Worm (Caenorhabditis elegans): ENCODE data around the gene idpp-5.

Gene idpp-5

ce11 chrX:3830872-3831271 lies 38.3 kb upstream of the idpp-5 start:
- no peak for TF ChIP-seq nhr-28 (tag; optimal IDR thresholded peaks at IDR 0.05)
- TF ChIP-seq ceh-43 (GFP tag; optimal IDR thresholded peaks at IDR 0.05) = no peak

- no peak for TF ChIP-seq M03D4.4 (tag; optimal IDR thresholded peaks at IDR 0.05)
- TF ChIP-seq sptf-1 (tag; optimal IDR thresholded peaks at IDR 0.05) = no peak
- TF ChIP-seq zip-8 (tag; optimal IDR thresholded peaks at IDR 0.05) = no peak
- no peak for TF ChIP-seq ceh-39 (tag; optimal IDR thresholded peaks at IDR 0.05)
- no peak for TF ChIP-seq elt-1 (tag; optimal IDR thresholded peaks at IDR 0.05; ENCODE audit: borderline replicate concordance, insufficient read depth)
- no peak for TF ChIP-seq nhr-2 (tag; optimal IDR thresholded peaks at IDR 0.05)
- TF ChIP-seq hlh-1 (tag; optimal IDR thresholded peaks at IDR 0.05) = no peak
- no peak for TF ChIP-seq nhr-28 (tag; optimal IDR thresholded peaks at IDR 0.05)
- TF ChIP-seq drap-1 (GFP tag; optimal IDR thresholded peaks at IDR 0.05) = no peak
- TF ChIP-seq lin-32 (GFP tag; optimal IDR thresholded peaks at IDR 0.05) = no peak
- no peak for TF ChIP-seq nhr-237 (tag; optimal IDR thresholded peaks at IDR 0.05)
- TF ChIP-seq ceh-43 (GFP tag; optimal IDR thresholded peaks at IDR 0.05) = no peak
- TF ChIP-seq ces-1 (GFP tag; optimal IDR thresholded peaks at IDR 0.05) = no peak
- no peak for TF ChIP-seq unc-62 (GFP tag; optimal IDR thresholded peaks at IDR 0.05)
- TF ChIP-seq sem-2 (GFP tag; optimal IDR thresholded peaks at IDR 0.05) = no peak
- no peak for TF ChIP-seq unc-39 (tag; optimal IDR thresholded peaks at IDR 0.05)
- no peak for TF ChIP-seq flh-1 (GFP tag; optimal IDR thresholded peaks at IDR 0.05)
- TF ChIP-seq ham-2 (GFP tag; optimal IDR thresholded peaks at IDR 0.05) = no peak
- TF ChIP-seq bed-3 (GFP tag; optimal IDR thresholded peaks at IDR 0.05) = no peak
These were observed 37.0 kb upstream of the idpp-5 start for ce11 chrX:3829605-3830004.

ce11 chrX:3828598-3829204 lies 36.1 kb upstream of the idpp-5 start:
- TF ChIP-seq bed-3 (GFP tag; optimal IDR thresholded peaks at IDR 0.05) (no peak), sptf-1 (tag; optimal IDR thresholded peaks at IDR 0.05) (no peak), elt-1 (tag; optimal IDR thresholded peaks at IDR 0.05; ENCODE audit: borderline replicate concordance, insufficient read depth) (no peak), ceh-39 (tag; optimal IDR thresholded peaks at IDR 0.05) (no peak), nhr-237 (tag; optimal IDR thresholded peaks at IDR 0.05) (no peak), lsy-2 (tag; optimal IDR thresholded peaks at IDR 0.05) (no peak)

ce11 chrX:3827311-3827710 lies 34.7 kb upstream of the idpp-5 start:
- TF ChIP-seq unc-62 (GFP tag; optimal IDR thresholded peaks at IDR 0.05) = no peak
- no peak for TF ChIP-seq nhr-28 (tag; optimal IDR thresholded peaks at IDR 0.05)
- no peak for TF ChIP-seq ham-2 (GFP tag; optimal IDR thresholded peaks at IDR 0.05)
- TF ChIP-seq elt-3 (tag; optimal IDR thresholded peaks at IDR 0.05) = no peak
- TF ChIP-seq nhr-237 (tag; optimal IDR thresholded peaks at IDR 0.05) = no peak
- no peak for TF ChIP-seq snpc-4 (tag; optimal IDR thresholded peaks at IDR 0.05)

- TF ChIP-seq snpc-4 (tag; optimal IDR thresholded peaks at IDR 0.05) (no peak), nhr-76 (tag; optimal IDR thresholded peaks at IDR 0.05) (no peak)
These were observed 34.2 kb upstream of the idpp-5 start, which contains the start of gene fkh-9 for ce11 chrX:3826863-3827262. TSS of gene fkh-9 (minus strand) at chrX:3826963.

- TF ChIP-seq pha-4 (tag; optimal IDR thresholded peaks at IDR 0.05) = peak; percentile 67
- no peak for TF ChIP-seq lsy-2 (tag; optimal IDR thresholded peaks at IDR 0.05)
These were observed 33.6 kb upstream of the idpp-5 start for ce11 chrX:3826172-3826571.

- no peak for TF ChIP-seq nhr-76 (tag; optimal IDR thresholded peaks at IDR 0.05)
- TF ChIP-seq sem-2 (GFP tag; optimal IDR thresholded peaks at IDR 0.05) = no peak
- no peak for TF ChIP-seq mls-2 (tag; optimal IDR thresholded peaks at IDR 0.05)
- TF ChIP-seq nhr-12 (tag; optimal IDR thresholded peaks at IDR 0.05) = no peak
- no peak for TF ChIP-seq tbx-8 (GFP tag; optimal IDR thresholded peaks at IDR 0.05)
- no peak for TF ChIP-seq bed-3 (GFP tag; optimal IDR thresholded peaks at IDR 0.05)
- TF ChIP-seq ham-2 (GFP tag; optimal IDR thresholded peaks at IDR 0.05) = no peak
- TF ChIP-seq snpc-4 (tag; optimal IDR thresholded peaks at IDR 0.05) = no peak
- TF ChIP-seq mep-1 (tag; optimal IDR thresholded peaks at IDR 0.05) = no peak
- no peak for TF ChIP-seq ceh-83 (GFP tag; optimal IDR thresholded peaks at IDR 0.05)
- no peak for TF ChIP-seq lsy-2 (tag; optimal IDR thresholded peaks at IDR 0.05)
- TF ChIP-seq nhr-237 (tag; optimal IDR thresholded peaks at IDR 0.05) = no peak
- TF ChIP-seq nhr-2 (tag; optimal IDR thresholded peaks at IDR 0.05) = no peak
- TF ChIP-seq blmp-1 (tag; optimal IDR thresholded peaks at IDR 0.05) = no peak
- TF ChIP-seq pha-4 (tag; optimal IDR thresholded peaks at IDR 0.05) = no peak
- no peak for TF ChIP-seq lin-13 (tag; optimal IDR thresholded peaks at IDR 0.05)
- TF ChIP-seq drap-1 (GFP tag; optimal IDR thresholded peaks at IDR 0.05) = no peak
- no peak for TF ChIP-seq ztf-11 (tag; optimal IDR thresholded peaks at IDR 0.05)
- TF ChIP-seq cnd-1 (tag; optimal IDR thresholded peaks at IDR 0.05) = no peak
These were observed 32.5 kb upstream of the idpp-5 start for ce11 chrX:3824907-3825689.

Measured in whole organism, mixed stage, embryonic.